Worm (Caenorhabditis elegans): ENCODE results near the gene sars-1.

The sars-1 gene

DNA sequence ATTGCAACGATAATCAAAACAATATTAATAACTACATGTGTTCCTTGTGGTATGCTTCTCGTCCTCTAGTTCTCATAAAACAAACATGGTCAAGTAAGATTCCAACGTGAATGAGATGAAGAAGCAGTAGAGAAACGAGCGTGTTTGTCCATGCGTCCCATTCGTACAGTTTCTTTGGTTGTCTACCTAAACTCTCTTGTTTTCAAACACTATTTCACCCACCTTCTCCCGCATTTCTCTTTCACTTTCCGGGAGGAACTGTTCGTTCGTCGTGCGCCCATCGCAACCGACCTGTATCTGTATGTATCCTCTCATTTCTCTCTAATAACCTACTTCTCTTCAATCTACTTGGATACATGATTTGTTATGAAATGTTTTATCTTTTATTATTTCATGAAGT, 4.2 kb downstream of the sars-1 start:
- TF ChIP-seq nhr-80 (tag; optimal IDR thresholded peaks at IDR 0.05): peak; percentile 26
- no peak for TF ChIP-seq ztf-18 (tag; optimal IDR thresholded peaks at IDR 0.05)
- peak; percentile 54; the same call in 1 of the 2 replicates for TF ChIP-seq hmg-1.2 (GFP tag; IDR thresholded peaks at IDR 0.05)

- TF ChIP-seq egl-18 (GFP tag; IDR thresholded peaks at IDR 0.05) (no peak), hrde-1 (tag; optimal IDR thresholded peaks at IDR 0.05; ENCODE audit: borderline replicate concordance) (no peak), ZK185.1 (tag; optimal IDR thresholded peaks at IDR 0.05; ENCODE audit: poor library complexity, severe bottlenecking) (no peak), nhr-27 (tag; optimal IDR thresholded peaks at IDR 0.05) (no peak), ekl-4 (GFP tag; IDR thresholded peaks at IDR 0.05) (no peak), mel-28 (tag; optimal IDR thresholded peaks at IDR 0.05; ENCODE audit: borderline replicate concordance) (no peak), tbp1 (GFP tag; optimal IDR thresholded peaks at IDR 0.05) (no peak), lir-1 (GFP tag; conservative IDR thresholded peaks at IDR 0.05) (no peak), dox-1 (GFP tag; IDR thresholded peaks at IDR 0.05) (no peak), chd-7 (tag; optimal IDR thresholded peaks at IDR 0.05) (no peak), snpc-4 (GFP tag; optimal IDR thresholded peaks at IDR 0.05) (no peak), snpc-4 (tag; optimal IDR thresholded peaks at IDR 0.05) (no peak), Y79H2A.3 (GFP tag; conservative IDR thresholded peaks at IDR 0.05) (no peak), nhr-179 (tag; optimal IDR thresholded peaks at IDR 0.05) (no peak), attf-3 (GFP tag; conservative IDR thresholded peaks at IDR 0.05) (no peak), sptf-2 (GFP tag; optimal IDR thresholded peaks at IDR 0.05) (no peak), madf-3 (GFP tag; IDR thresholded peaks at IDR 0.05) (no peak), dpl-1 (GFP tag; optimal IDR thresholded peaks at IDR 0.05) (no peak), Y67H2A.10 (GFP tag; conservative IDR thresholded peaks at IDR 0.05) (no peak)
Measured at ce11 chrIV:10009536-10009935, 6.0 kb downstream of the sars-1 start, which contains the start of gene magu-4. Gene magu-4 (plus strand): TSS chrIV:10009753.

ce11 chrIV:10016977-10017376, 13.5 kb downstream of the sars-1 start, which contains the start of gene ent-7:
Gene ent-7 (plus strand): TSS chrIV:10017277.
- TF ChIP-seq F37B4.10 (GFP tag; IDR thresholded peaks at IDR 0.05): no peak
- TF ChIP-seq ceh-100 (GFP tag; IDR thresholded peaks at IDR 0.05): no peak
- TF ChIP-seq lag-1 (GFP tag; IDR thresholded peaks at IDR 0.05): no peak
- no peak for TF ChIP-seq let-607 (tag; optimal IDR thresholded peaks at IDR 0.05)
- TF ChIP-seq lir-1 (GFP tag; conservative IDR thresholded peaks at IDR 0.05): no peak
- no peak for TF ChIP-seq hlh-12 (tag; optimal IDR thresholded peaks at IDR 0.05)
- no peak for TF ChIP-seq aptf-3 (GFP tag; IDR thresholded peaks at IDR 0.05)
- TF ChIP-seq ztf-26 (tag; optimal IDR thresholded peaks at IDR 0.05): no peak
- TF ChIP-seq attf-5 (GFP tag; optimal IDR thresholded peaks at IDR 0.05): no peak
- TF ChIP-seq ekl-4 (GFP tag; IDR thresholded peaks at IDR 0.05): no peak
- no peak for TF ChIP-seq chd-7 (tag; optimal IDR thresholded peaks at IDR 0.05)
- TF ChIP-seq attf-6 (GFP tag; IDR thresholded peaks at IDR 0.05): no peak
- no peak for TF ChIP-seq hmg-1.2 (GFP tag; IDR thresholded peaks at IDR 0.05)
- no peak for TF ChIP-seq bed-1 (GFP tag; IDR thresholded peaks at IDR 0.05)
- TF ChIP-seq lsl-1 (GFP tag; optimal IDR thresholded peaks at IDR 0.05): no peak

DNA sequence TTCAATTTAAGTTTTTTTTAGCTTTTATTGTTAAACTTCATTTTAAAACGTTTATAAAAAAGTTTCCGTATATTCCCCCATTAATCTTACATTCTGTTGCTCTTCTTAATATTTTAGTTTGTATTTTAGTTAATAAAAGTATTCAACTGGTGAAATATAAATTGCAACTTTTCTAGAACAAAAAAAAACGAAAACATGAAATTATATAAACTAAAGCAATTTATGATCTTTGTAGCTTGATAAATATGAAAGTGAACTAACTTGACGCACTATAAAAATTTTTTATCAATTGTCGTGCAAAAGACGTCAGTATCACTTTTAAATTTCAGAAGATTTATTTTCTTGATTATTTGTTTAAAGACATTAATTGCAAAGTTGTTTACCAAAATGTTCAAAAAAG, 14.1 kb downstream of the sars-1 start, which contains the start of gene F44D12.2:
TSS of gene F44D12.2 (minus strand) at position 101 of the 400 bp plus-strand sequence.
- TF ChIP-seq F10E7.11 (tag; optimal IDR thresholded peaks at IDR 0.05): no peak
- TF ChIP-seq ztf-18 (tag; optimal IDR thresholded peaks at IDR 0.05): no peak
- TF ChIP-seq C06A6.2 (GFP tag; conservative IDR thresholded peaks at IDR 0.05): no peak
- no peak for TF ChIP-seq hmg-20 (GFP tag; IDR thresholded peaks at IDR 0.05)
- TF ChIP-seq let-607 (tag; optimal IDR thresholded peaks at IDR 0.05): no peak
- no peak for TF ChIP-seq ekl-4 (GFP tag; IDR thresholded peaks at IDR 0.05)
- no peak for TF ChIP-seq nfya-2 (GFP tag; IDR thresholded peaks at IDR 0.05)
- no peak for TF ChIP-seq attf-5 (GFP tag; optimal IDR thresholded peaks at IDR 0.05)
- no peak for TF ChIP-seq lin-26 (GFP tag; IDR thresholded peaks at IDR 0.05)
- TF ChIP-seq K11D2.4 (GFP tag; IDR thresholded peaks at IDR 0.05): no peak
